Worm (Caenorhabditis elegans) whole organism, early embryonic: ENCODE results near the gene uggt-1.

Experiments used
- B0310.2 ChIP-seq: sonication (generic microtip); optimal IDR thresholded peaks from 2 replicates; lab custom pipeline; 2016; ENCODE audit warnings: mild to moderate bottlenecking, missing genetic modification characterization, missing compliant biosample characterization
- F13C5.2 ChIP-seq: sonication (generic microtip); optimal IDR thresholded peaks from 2 replicates; lab custom pipeline; 2017; ENCODE audit warnings: mild to moderate bottlenecking, missing genetic modification characterization, inconsistent platforms, missing compliant biosample characterization
- aly-1 ChIP-seq: sonication (generic microtip); optimal IDR thresholded peaks from 2 replicates; lab custom pipeline; 2016; ENCODE audit warnings: missing genetic modification characterization, missing compliant biosample characterization
- ama-1 ChIP-seq: fragments of 150-350 bp; optimal IDR thresholded peaks from 2 replicates; lab custom pipeline; 2014
- ceh-13 ChIP-seq: fragments of 200-800 bp; sonication (Bioruptor generic); optimal IDR thresholded peaks from 2 replicates; lab custom pipeline; 2018; ENCODE audit warnings: mild to moderate bottlenecking, missing genetic modification characterization, missing compliant biosample characterization
- ceh-36 ChIP-seq: sonication (generic microtip); optimal IDR thresholded peaks from 2 replicates; lab custom pipeline; 2016; ENCODE audit warnings: missing genetic modification characterization, inconsistent platforms, missing compliant biosample characterization
- ets-7 ChIP-seq: sonication (generic microtip); optimal IDR thresholded peaks from 2 replicates; lab custom pipeline; 2016; ENCODE audit warnings: missing genotype, missing genetic modification characterization, missing compliant biosample characterization
- flt-1 ChIP-seq: fragments of 200-800 bp; sonication (Bioruptor generic); IDR thresholded peaks from 2 replicates; pipeline ENCODE4 v1.3.6; 2022; ENCODE audit warnings: missing genetic modification characterization, missing compliant biosample characterization
- hmbx-1 ChIP-seq: sonication (generic microtip); optimal IDR thresholded peaks from 2 replicates; lab custom pipeline; 2016; ENCODE audit warnings: mild to moderate bottlenecking, missing genetic modification characterization, missing compliant biosample characterization
- hmg-4 ChIP-seq: fragments of 200-800 bp; sonication (Bioruptor generic); optimal IDR thresholded peaks from 2 replicates; lab custom pipeline; 2018; ENCODE audit warnings: mild to moderate bottlenecking, missing genetic modification characterization, missing compliant biosample characterization
- hnd-1 ChIP-seq: sonication (generic microtip); optimal IDR thresholded peaks from 2 replicates; lab custom pipeline; 2016; ENCODE audit warnings: missing genetic modification characterization, missing compliant biosample characterization
- pes-1 ChIP-seq: fragments of 200-800 bp; sonication (Bioruptor generic); IDR thresholded peaks from 2 replicates; pipeline ENCODE4 v1.3.6; 2022; ENCODE audit warnings: missing genetic modification reagents, missing genetic modification characterization, missing compliant biosample characterization
- scrt-1 ChIP-seq: fragments of 200-800 bp; sonication (Bioruptor generic); IDR thresholded peaks from 2 replicates; pipeline ENCODE4 v1.3.6; 2022; ENCODE audit warnings: missing genetic modification characterization, missing compliant biosample characterization
- sea-1 ChIP-seq: fragments of 200-800 bp; sonication (Bioruptor generic); conservative IDR thresholded peaks from 2 replicates; pipeline ENCODE4 v1.3.6; 2022; ENCODE audit warnings: missing genetic modification characterization, missing compliant biosample characterization
- tbx-11 ChIP-seq: fragments of 200-800 bp; sonication (Bioruptor generic); IDR thresholded peaks from 2 replicates; pipeline ENCODE4 v1.3.6; 2022; ENCODE audit warnings: missing genetic modification characterization, missing compliant biosample characterization
- tbx-37 ChIP-seq: fragments of 200-800 bp; sonication (Bioruptor generic); conservative IDR thresholded peaks from 2 replicates; pipeline ENCODE4 v1.3.6; 2022; ENCODE audit warnings: missing genetic modification reagents, missing genetic modification characterization, missing compliant biosample characterization
- tra-4 ChIP-seq: sonication (generic microtip); optimal IDR thresholded peaks from 2 replicates; lab custom pipeline; 2017; ENCODE audit warnings: missing genetic modification characterization, missing compliant biosample characterization

The uggt-1 gene

DNA sequence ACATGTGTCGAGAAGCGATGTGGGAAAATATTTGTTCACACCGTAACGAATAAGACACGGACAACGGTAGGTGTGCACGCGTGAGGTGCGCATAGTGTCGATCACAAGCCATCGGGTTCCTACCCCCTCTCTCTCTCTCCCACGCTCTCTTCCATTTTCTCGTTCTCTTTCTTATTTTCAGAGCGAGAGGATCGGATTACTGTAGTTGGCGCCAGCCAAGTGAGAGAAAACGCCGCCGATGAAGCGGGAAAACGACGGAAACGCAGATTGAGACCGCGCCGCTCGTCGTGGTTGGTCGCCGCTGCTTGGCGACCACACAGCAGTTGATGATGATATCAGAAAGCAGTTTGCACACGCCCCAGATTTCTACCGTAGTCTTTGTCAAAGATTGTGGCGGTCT lies 36.4 kb downstream of the uggt-1 start:
- TF ChIP-seq pes-1 (GFP tag; lab: Robert Waterston, UW) (no peak), tbx-37 (no peak), hmg-4 (GFP tag; lab: Kevin White, UChicago) (peak; percentile 58), ama-1 (lab: Kevin White, UChicago) (no peak), tra-4 (tag; lab: Kevin White, UChicago) (no peak), ceh-36 (tag; lab: Kevin White, UChicago) (no peak), B0310.2 (no peak), aly-1 (no peak)

DNA sequence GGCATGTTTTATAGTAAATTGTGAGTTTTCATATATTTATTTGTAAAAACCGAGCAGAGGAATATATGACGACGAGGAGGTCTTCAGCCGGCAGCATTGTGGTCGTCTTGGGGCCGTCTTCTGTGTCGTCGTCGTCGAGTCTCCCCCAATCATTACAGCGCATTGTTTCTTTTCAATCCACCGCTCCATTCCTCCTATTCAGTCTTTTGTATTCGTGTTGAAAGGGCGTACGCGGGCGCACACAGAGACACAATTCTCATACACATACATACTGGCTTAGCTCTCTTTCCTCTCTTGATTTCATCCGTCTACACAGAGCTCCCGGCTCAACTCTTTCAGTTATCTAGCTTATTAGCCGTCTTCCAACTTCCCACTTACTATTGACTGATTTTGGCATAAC lies 37.1 kb downstream of the uggt-1 start, which contains the start of gene sox-2:
sox-2 (minus strand) TSS at position 100 of the 400 bp plus-strand sequence.
- no peak for TF ChIP-seq ceh-36 (tag; lab: Kevin White, UChicago)
- TF ChIP-seq hmg-4 (GFP tag; lab: Kevin White, UChicago) = no peak
- TF ChIP-seq flt-1 (GFP tag; lab: Robert Waterston, UW) = no peak
- TF ChIP-seq hnd-1 (tag; lab: Kevin White, UChicago) = no peak
- no peak for TF ChIP-seq aly-1
- TF ChIP-seq ceh-13 (GFP tag; lab: Kevin White, UChicago) = no peak
- no peak for TF ChIP-seq tra-4 (tag; lab: Kevin White, UChicago)
- TF ChIP-seq tbx-11 (GFP tag; lab: Robert Waterston, UW) = no peak
- no peak for TF ChIP-seq tbx-37
- no peak for TF ChIP-seq F13C5.2
- TF ChIP-seq scrt-1 (GFP tag; lab: Robert Waterston, UW) = no peak
- no peak for TF ChIP-seq ama-1 (lab: Kevin White, UChicago)
- no peak for TF ChIP-seq B0310.2
- TF ChIP-seq ets-7 (tag; lab: Kevin White, UChicago) = no peak
- no peak for TF ChIP-seq sea-1
- TF ChIP-seq pes-1 (GFP tag; lab: Robert Waterston, UW) = no peak
- no peak for TF ChIP-seq hmbx-1 (tag; lab: Kevin White, UChicago)

DNA sequence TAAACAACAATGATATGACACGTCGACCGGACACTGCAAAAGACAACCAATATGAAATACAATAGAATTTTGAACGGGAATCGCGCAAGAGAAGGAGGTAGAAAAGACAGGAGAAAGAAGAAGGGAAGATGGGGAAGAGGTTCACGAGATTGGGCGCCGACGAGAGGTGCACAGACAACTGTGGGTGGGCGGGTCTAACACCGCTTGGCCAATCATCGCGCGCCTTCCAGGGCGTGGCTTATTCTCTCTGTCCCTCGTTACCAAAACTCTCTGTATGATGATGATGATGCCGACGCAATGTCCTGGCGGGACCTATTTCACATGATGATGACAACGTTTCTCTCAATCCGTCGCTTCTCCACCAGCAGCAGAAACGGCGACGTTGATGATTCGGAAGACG lies 40.3 kb downstream of the uggt-1 start:
- peak; percentile 13 for TF ChIP-seq hmg-4 (GFP tag; lab: Kevin White, UChicago)
- no peak for TF ChIP-seq ets-7 (tag; lab: Kevin White, UChicago)
- TF ChIP-seq scrt-1 (GFP tag; lab: Robert Waterston, UW) = 0 out of 2 replicates have a peak, but pooled peaks have one; percentile 33

DNA sequence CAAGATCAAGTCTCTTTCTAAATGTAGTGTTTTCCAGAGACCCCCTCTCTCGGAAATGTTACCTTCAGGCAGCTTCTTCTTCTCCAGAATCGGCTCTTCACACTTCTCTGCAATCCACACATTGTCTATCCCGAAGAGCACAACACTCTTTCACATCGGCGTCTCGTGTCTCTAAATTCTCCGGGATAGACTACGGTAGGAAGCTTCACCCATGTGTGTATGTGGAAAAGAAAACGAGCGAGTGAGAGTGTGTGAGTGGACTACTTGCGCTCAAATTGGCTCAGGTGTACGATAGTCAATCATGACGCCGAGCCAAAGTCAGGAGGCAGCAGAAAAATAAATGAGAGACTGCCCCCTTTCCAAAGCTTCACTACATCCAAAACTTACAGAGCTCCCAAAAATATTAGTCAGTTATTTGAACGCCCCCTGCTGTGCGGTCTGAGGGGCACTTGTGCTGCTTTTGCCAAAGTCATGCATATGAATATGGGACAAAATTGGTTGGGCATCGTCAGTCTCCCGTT lies 43.6 kb downstream of the uggt-1 start:
- TF ChIP-seq B0310.2 (no peak), hmg-4 (GFP tag; lab: Kevin White, UChicago) (no peak), ama-1 (lab: Kevin White, UChicago) (peak; percentile 10)

DNA sequence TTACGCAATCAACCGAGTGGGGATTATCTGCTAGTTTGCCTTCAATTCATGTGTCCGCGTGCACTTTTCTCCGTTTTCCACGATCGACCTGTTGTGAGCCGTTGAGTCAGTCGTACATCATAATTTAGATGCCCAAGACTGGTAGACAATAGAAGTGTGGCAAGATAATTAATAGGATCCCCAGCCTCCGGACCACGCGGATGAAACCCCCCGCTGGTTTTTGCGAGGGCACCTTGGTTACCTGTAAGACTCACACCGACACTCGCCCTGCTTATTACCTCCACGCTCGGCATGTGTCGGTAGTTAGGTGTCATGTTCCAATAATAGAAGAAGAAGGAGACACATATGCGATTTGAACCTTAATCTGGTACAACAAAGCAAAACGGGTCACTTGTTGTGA lies 44.8 kb downstream of the uggt-1 start:
- TF ChIP-seq ceh-13 (GFP tag; lab: Kevin White, UChicago) (no peak), hmg-4 (GFP tag; lab: Kevin White, UChicago) (peak; percentile 16)

DNA sequence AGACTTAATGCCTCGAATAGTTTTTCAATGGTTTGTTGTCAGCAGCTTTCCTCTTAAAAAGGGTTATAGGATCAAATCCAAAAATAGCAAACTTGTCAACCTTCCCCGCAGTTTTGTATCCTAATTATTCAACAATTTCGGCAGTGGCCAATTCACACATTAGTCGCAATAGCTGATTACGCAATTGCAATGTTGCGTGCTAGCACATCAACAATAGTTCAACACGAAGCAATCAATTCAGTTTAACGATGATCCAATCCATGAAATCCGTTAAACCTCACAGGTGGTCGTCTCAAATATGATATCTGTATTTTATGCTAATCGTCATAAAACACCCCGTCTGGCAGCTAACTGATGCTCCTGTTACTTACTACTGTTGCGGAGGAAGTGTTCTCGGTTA lies 48.2 kb downstream of the uggt-1 start:
- no peak for TF ChIP-seq sea-1
- no peak for TF ChIP-seq hmg-4 (GFP tag; lab: Kevin White, UChicago)
- TF ChIP-seq hmbx-1 (tag; lab: Kevin White, UChicago) = no peak
- no peak for TF ChIP-seq tra-4 (tag; lab: Kevin White, UChicago)
- TF ChIP-seq tbx-37 = no peak
- TF ChIP-seq flt-1 (GFP tag; lab: Robert Waterston, UW) = no peak
- TF ChIP-seq F13C5.2 = no peak
- TF ChIP-seq ceh-36 (tag; lab: Kevin White, UChicago) = no peak
- no peak for TF ChIP-seq ets-7 (tag; lab: Kevin White, UChicago)
- no peak for TF ChIP-seq aly-1
- no peak for TF ChIP-seq ama-1 (lab: Kevin White, UChicago)
- no peak for TF ChIP-seq hnd-1 (tag; lab: Kevin White, UChicago)
- no peak for TF ChIP-seq scrt-1 (GFP tag; lab: Robert Waterston, UW)
- TF ChIP-seq B0310.2 = no peak
- no peak for TF ChIP-seq ceh-13 (GFP tag; lab: Kevin White, UChicago)
- TF ChIP-seq pes-1 (GFP tag; lab: Robert Waterston, UW) = no peak
- TF ChIP-seq tbx-11 (GFP tag; lab: Robert Waterston, UW) = no peak

DNA sequence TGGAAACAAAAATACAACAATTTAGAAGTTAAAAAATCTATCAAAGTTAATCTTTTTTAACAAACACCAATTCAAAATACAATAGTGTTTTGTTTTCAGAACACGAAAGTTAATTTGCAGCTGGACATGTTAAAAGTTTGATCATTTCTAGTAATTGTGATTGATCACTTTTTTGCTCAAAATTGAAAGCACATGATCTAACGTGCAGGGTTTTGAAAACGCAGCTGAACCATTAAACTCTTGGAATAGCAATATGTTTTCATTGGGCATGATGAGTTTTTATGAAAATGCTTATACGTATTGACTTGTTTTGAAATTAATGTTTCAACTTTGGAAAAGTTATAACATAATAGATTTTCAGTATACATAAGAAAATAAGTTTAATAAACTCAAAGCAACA lies 53.4 kb downstream of the uggt-1 start:
- no peak for TF ChIP-seq ceh-13 (GFP tag; lab: Kevin White, UChicago)
- no peak for TF ChIP-seq hnd-1 (tag; lab: Kevin White, UChicago)
- TF ChIP-seq tbx-37 = no peak
- no peak for TF ChIP-seq sea-1
- TF ChIP-seq F13C5.2 = no peak
- TF ChIP-seq B0310.2 = no peak
- TF ChIP-seq ets-7 (tag; lab: Kevin White, UChicago) = no peak
- no peak for TF ChIP-seq ceh-36 (tag; lab: Kevin White, UChicago)
- TF ChIP-seq tbx-11 (GFP tag; lab: Robert Waterston, UW) = no peak
- TF ChIP-seq hmbx-1 (tag; lab: Kevin White, UChicago) = no peak
- TF ChIP-seq scrt-1 (GFP tag; lab: Robert Waterston, UW) = no peak
- no peak for TF ChIP-seq flt-1 (GFP tag; lab: Robert Waterston, UW)
- TF ChIP-seq hmg-4 (GFP tag; lab: Kevin White, UChicago) = no peak
- no peak for TF ChIP-seq tra-4 (tag; lab: Kevin White, UChicago)

DNA sequence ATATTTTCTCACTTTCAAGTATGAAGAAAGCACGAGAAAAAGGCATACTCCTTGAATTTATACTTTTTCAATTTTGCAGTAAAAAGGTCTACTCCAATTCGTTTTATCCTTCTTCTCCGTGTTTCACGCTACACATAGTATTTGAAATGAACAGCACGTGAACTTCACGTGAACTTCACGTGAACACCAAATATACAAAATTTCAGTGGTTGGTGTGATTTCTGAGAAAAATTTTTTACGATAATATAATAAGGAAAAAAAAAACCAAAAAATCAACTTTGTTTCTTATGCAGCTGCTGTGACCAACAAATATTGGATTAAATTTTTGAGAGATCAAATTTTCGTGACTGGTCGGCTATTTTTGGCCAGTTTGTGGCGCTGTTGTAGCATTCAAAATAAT lies 54.3 kb downstream of the uggt-1 start:
- TF ChIP-seq F13C5.2 (no peak), aly-1 (no peak), pes-1 (GFP tag; lab: Robert Waterston, UW) (no peak), hmg-4 (GFP tag; lab: Kevin White, UChicago) (no peak), ceh-36 (tag; lab: Kevin White, UChicago) (no peak), scrt-1 (GFP tag; lab: Robert Waterston, UW) (no peak), hnd-1 (tag; lab: Kevin White, UChicago) (no peak), tra-4 (tag; lab: Kevin White, UChicago) (no peak), tbx-37 (no peak), sea-1 (no peak), hmbx-1 (tag; lab: Kevin White, UChicago) (no peak)
